Worm (Caenorhabditis elegans) whole organism, young adult: ENCODE data around the gene W03H9.1.

Experiments used
- T26A5.8 ChIP-seq: sonication (generic microtip); optimal IDR thresholded peaks from 2 replicates; lab custom pipeline; 2016; ENCODE audit warnings: missing genetic modification characterization, missing compliant biosample characterization
- ama-1 ChIP-seq, 3 experiments: fragments of 150-350 bp in 1 of 3; sonication (generic microtip) in 2 of 3; optimal IDR thresholded peaks; 2 replicates each; lab custom pipeline; 2014 to 2018; ENCODE audit warnings: missing biosample characterization in 2 of 3, missing genetic modification characterization in 2 of 3, missing genetic modification reagents in 2 of 3
- attf-6 ChIP-seq: fragments of 200-800 bp; sonication (Bioruptor generic); IDR thresholded peaks from 2 replicates; pipeline ENCODE4 v1.3.6; 2022; ENCODE audit warnings: missing genetic modification reagents, missing genetic modification characterization, missing compliant biosample characterization
- efl-1 ChIP-seq: fragments of 150-350 bp; optimal IDR thresholded peaks from 2 replicates; lab custom pipeline; 2014; ENCODE audit warnings: missing biosample characterization, missing genetic modification reagents, missing genetic modification characterization
- him-1 ChIP-seq: sonication (generic microtip); optimal IDR thresholded peaks from 2 replicates; lab custom pipeline; 2016; ENCODE audit warnings: missing genotype, missing genetic modification reagents, missing genetic modification characterization, missing compliant biosample characterization
- lin-40 ChIP-seq: sonication (generic microtip); optimal IDR thresholded peaks from 2 replicates; lab custom pipeline; 2016; ENCODE audit warnings: missing genetic modification characterization, mild to moderate bottlenecking, missing compliant biosample characterization, missing genotype, missing genetic modification reagents
- nfya-1 ChIP-seq: sonication (generic microtip); optimal IDR thresholded peaks from 2 replicates; lab custom pipeline; 2017; ENCODE audit warnings: antibody characterized with exemption, missing compliant biosample characterization, missing genetic modification characterization, borderline replicate concordance; ENCODE audit not compliant: insufficient read depth
- pha-4 ChIP-seq: fragments of 150-350 bp; sonication (generic microtip); optimal IDR thresholded peaks from 2 replicates; lab custom pipeline; 2014; ENCODE audit warnings: missing biosample characterization, missing genetic modification reagents, missing genetic modification characterization
- unc-130 ChIP-seq: sonication (generic microtip); optimal IDR thresholded peaks from 2 replicates; lab custom pipeline; 2016; ENCODE audit warnings: missing genetic modification reagents, missing genetic modification characterization, missing compliant biosample characterization
- xnd-1 ChIP-seq: sonication (generic microtip); optimal IDR thresholded peaks from 2 replicates; lab custom pipeline; 2016; ENCODE audit warnings: missing genotype, missing genetic modification reagents, missing genetic modification characterization, missing compliant biosample characterization
- zfh-2 ChIP-seq: fragments of 200-800 bp; sonication (Bioruptor generic); conservative IDR thresholded peaks from 2 replicates; pipeline ENCODE4 v1.3.6; 2022; ENCODE audit warnings: missing genetic modification reagents, missing genetic modification characterization, missing compliant biosample characterization

DNA sequence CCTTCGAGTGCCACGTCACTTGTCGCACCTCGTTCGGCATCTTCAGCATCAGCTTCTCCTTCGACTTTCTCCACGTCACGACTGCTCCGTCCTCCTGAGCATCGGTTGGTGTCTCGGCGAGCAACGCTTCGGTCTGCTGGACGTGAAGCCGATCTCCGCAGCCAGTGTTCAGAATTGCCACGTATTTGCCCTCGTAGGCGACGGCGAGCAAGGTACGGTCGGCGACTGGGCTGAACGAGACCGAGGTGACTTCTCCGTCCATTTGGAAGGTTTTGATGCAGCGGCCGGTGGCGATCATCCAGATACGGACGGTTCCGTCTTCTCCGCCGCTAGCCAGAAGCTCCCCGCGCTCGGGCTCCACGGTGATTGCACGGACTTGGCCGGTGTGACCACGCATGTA is 2.3 kb upstream of the W03H9.1 start:
- TF ChIP-seq attf-6 (GFP tag; lab: Robert Waterston, UW), result no peak
- TF ChIP-seq zfh-2 (GFP tag; lab: Robert Waterston, UW), result peak; percentile 80
- TF ChIP-seq him-1, result no peak
- TF ChIP-seq ama-1 (optimal IDR thresholded peaks at IDR 0.05; lab: Kevin White, UChicago), result no peak
- TF ChIP-seq ama-1 (GFP tag; optimal IDR thresholded peaks at IDR 0.05; lab: Kevin White, UChicago), result no peak
- TF ChIP-seq nfya-1 (tag; lab: Kevin White, UChicago), result no peak
- TF ChIP-seq unc-130 (GFP tag; lab: Kevin White, UChicago), result no peak
- TF ChIP-seq pha-4 (tag; lab: Kevin White, UChicago), result no peak
- TF ChIP-seq xnd-1 (tag; lab: Kevin White, UChicago), result no peak
- no peak for TF ChIP-seq lin-40 (tag; lab: Kevin White, UChicago)
- no peak for TF ChIP-seq efl-1 (GFP tag; lab: Kevin White, UChicago)
- TF ChIP-seq T26A5.8 (tag; lab: Kevin White, UChicago), result no peak
